Worm (Caenorhabditis elegans) whole organism, L2 larva: ENCODE measurements around the gene str-94.

Source experiments
- C34F6.9 ChIP-seq: fragments of 150-350 bp; optimal IDR thresholded peaks from 2 replicates; lab custom pipeline; 2014; ENCODE audit warnings: missing biosample characterization, missing genetic modification characterization
- F13H6.1 ChIP-seq: sonication (generic microtip); optimal IDR thresholded peaks from 2 replicates; lab custom pipeline; 2016; ENCODE audit warnings: missing genetic modification characterization, missing compliant biosample characterization
- R02D3.7 ChIP-seq: fragments of 150-350 bp; optimal IDR thresholded peaks from 2 replicates; lab custom pipeline; 2014; ENCODE audit warnings: missing biosample characterization, missing genetic modification characterization
- Y55F3AM.14 ChIP-seq: fragments of 200-800 bp; sonication (Bioruptor generic); optimal IDR thresholded peaks from 2 replicates; lab custom pipeline; 2018; ENCODE audit warnings: mild to moderate bottlenecking, missing genetic modification characterization, missing compliant biosample characterization
- ZK546.5 ChIP-seq: sonication (generic microtip); optimal IDR thresholded peaks from 2 replicates; lab custom pipeline; 2017; ENCODE audit warnings: missing biosample characterization, missing genetic modification characterization
- alr-1 ChIP-seq: fragments of 150-350 bp; optimal IDR thresholded peaks from 2 replicates; lab custom pipeline; 2014; ENCODE audit warnings: missing biosample characterization, missing genetic modification characterization
- aly-2 ChIP-seq: fragments of 150-350 bp; optimal IDR thresholded peaks from 2 replicates; lab custom pipeline; 2014; ENCODE audit warnings: missing biosample characterization, missing genetic modification characterization
- ama-1 ChIP-seq: fragments of 150-350 bp; optimal IDR thresholded peaks from 2 replicates; lab custom pipeline; 2018; ENCODE audit warnings: inconsistent platforms
- blmp-1 ChIP-seq: sonication (generic microtip); optimal IDR thresholded peaks from 2 replicates; lab custom pipeline; 2017; ENCODE audit warnings: missing genetic modification characterization, mild to moderate bottlenecking, missing compliant biosample characterization, antibody characterized with exemption, moderate library complexity; ENCODE audit not compliant: insufficient read depth
- ceh-16 ChIP-seq: fragments of 150-350 bp; optimal IDR thresholded peaks from 2 replicates; lab custom pipeline; 2014; ENCODE audit warnings: missing biosample characterization, missing genetic modification characterization
- ceh-82 ChIP-seq: fragments of 150-350 bp; optimal IDR thresholded peaks from 2 replicates; lab custom pipeline; 2014; ENCODE audit warnings: missing biosample characterization, missing genetic modification characterization
- crh-2 ChIP-seq: sonication (generic microtip); optimal IDR thresholded peaks from 2 replicates; lab custom pipeline; 2017; ENCODE audit warnings: missing biosample characterization, missing genetic modification characterization
- dmd-4 ChIP-seq: sonication (generic microtip); optimal IDR thresholded peaks from 2 replicates; lab custom pipeline; 2017; ENCODE audit warnings: missing biosample characterization, missing genetic modification characterization
- egl-27 ChIP-seq: sonication (generic microtip); optimal IDR thresholded peaks from 3 replicates; lab custom pipeline; 2017; ENCODE audit warnings: missing biosample characterization, missing genetic modification reagents, missing genetic modification characterization
- elt-1 ChIP-seq: fragments of 150-350 bp; optimal IDR thresholded peaks from 2 replicates; lab custom pipeline; 2014; ENCODE audit warnings: missing biosample characterization, missing genetic modification characterization
- elt-3 ChIP-seq: sonication (generic microtip); optimal IDR thresholded peaks from 2 replicates; lab custom pipeline; 2017; ENCODE audit warnings: missing biosample characterization, missing genetic modification characterization
- fos-1 ChIP-seq: fragments of 150-350 bp; optimal IDR thresholded peaks from 2 replicates; lab custom pipeline; 2014; ENCODE audit warnings: missing biosample characterization, missing genetic modification characterization
- gmeb-1 ChIP-seq: fragments of 150-350 bp; optimal IDR thresholded peaks from 2 replicates; lab custom pipeline; 2014; ENCODE audit warnings: missing biosample characterization, missing genetic modification characterization
- lin-11 ChIP-seq: fragments of 150-350 bp; sonication (generic microtip); optimal IDR thresholded peaks from 2 replicates; lab custom pipeline; 2014; ENCODE audit warnings: missing biosample characterization, missing genetic modification characterization, inconsistent platforms, mixed read lengths
- lin-13 ChIP-seq: fragments of 150-350 bp; optimal IDR thresholded peaks from 2 replicates; lab custom pipeline; 2014; ENCODE audit warnings: missing biosample characterization, missing genetic modification reagents, missing genetic modification characterization
- lin-39 ChIP-seq: fragments of 150-350 bp; optimal IDR thresholded peaks from 2 replicates; lab custom pipeline; 2014; ENCODE audit warnings: missing biosample characterization, missing genetic modification reagents, missing genetic modification characterization
- lsy-2 ChIP-seq, 2 experiments: fragments of 150-350 bp in 1 of 2; sonication (generic microtip) in 1 of 2; optimal IDR thresholded peaks; 2 replicates each; lab custom pipeline; 2014 to 2017; ENCODE audit warnings: missing biosample characterization in 2 of 2, missing genetic modification characterization in 2 of 2
- mab-5 ChIP-seq: fragments of 150-350 bp; optimal IDR thresholded peaks from 2 replicates; lab custom pipeline; 2014; ENCODE audit warnings: missing biosample characterization, missing genetic modification characterization
- mbf-1 ChIP-seq: sonication (generic microtip); optimal IDR thresholded peaks from 2 replicates; lab custom pipeline; 2017; ENCODE audit warnings: missing biosample characterization, missing genetic modification characterization
- mdl-1 ChIP-seq, 2 experiments: fragments of 150-350 bp in 1 of 2; sonication (generic microtip) in 1 of 2; optimal IDR thresholded peaks; 2 replicates each; lab custom pipeline; 2017; ENCODE audit warnings: missing biosample characterization in 2 of 2, missing genetic modification characterization in 2 of 2
- nhr-10 ChIP-seq: sonication (generic microtip); optimal IDR thresholded peaks from 2 replicates; lab custom pipeline; 2017; ENCODE audit warnings: missing biosample characterization, missing genetic modification characterization
- nhr-11 ChIP-seq: fragments of 150-350 bp; optimal IDR thresholded peaks from 2 replicates; lab custom pipeline; 2014; ENCODE audit warnings: missing biosample characterization, missing genetic modification characterization
- nhr-12 ChIP-seq: fragments of 150-350 bp; optimal IDR thresholded peaks from 2 replicates; lab custom pipeline; 2014; ENCODE audit warnings: missing biosample characterization, missing genetic modification characterization
- nhr-129 ChIP-seq: fragments of 150-350 bp; optimal IDR thresholded peaks from 2 replicates; lab custom pipeline; 2014; ENCODE audit warnings: missing biosample characterization, missing genetic modification characterization
- nhr-21 ChIP-seq: fragments of 150-350 bp; optimal IDR thresholded peaks from 2 replicates; lab custom pipeline; 2014; ENCODE audit warnings: missing biosample characterization, missing genetic modification characterization
- nhr-23 ChIP-seq: fragments of 150-350 bp; optimal IDR thresholded peaks from 2 replicates; lab custom pipeline; 2014; ENCODE audit warnings: missing biosample characterization, missing genetic modification reagents, missing genetic modification characterization
- nhr-237 ChIP-seq: fragments of 150-350 bp; optimal IDR thresholded peaks from 2 replicates; lab custom pipeline; 2014; ENCODE audit warnings: missing biosample characterization, missing genetic modification characterization
- nhr-25 ChIP-seq: fragments of 150-350 bp; sonication (generic microtip); optimal IDR thresholded peaks from 3 replicates; lab custom pipeline; 2014; ENCODE audit warnings: missing biosample characterization, missing genetic modification characterization
- nhr-6 ChIP-seq: fragments of 150-350 bp; optimal IDR thresholded peaks from 2 replicates; lab custom pipeline; 2014; ENCODE audit warnings: missing biosample characterization, missing genetic modification characterization
- nhr-77 ChIP-seq: fragments of 150-350 bp; optimal IDR thresholded peaks from 2 replicates; lab custom pipeline; 2014; ENCODE audit warnings: missing biosample characterization, missing genetic modification characterization
- peb-1 ChIP-seq: fragments of 150-350 bp; optimal IDR thresholded peaks from 2 replicates; lab custom pipeline; 2014; ENCODE audit warnings: missing biosample characterization, missing genetic modification characterization
- sem-4 ChIP-seq: fragments of 150-350 bp; optimal IDR thresholded peaks from 2 replicates; lab custom pipeline; 2014; ENCODE audit warnings: missing biosample characterization, missing genetic modification reagents, missing genetic modification characterization
- skn-1 ChIP-seq: sonication (generic microtip); optimal IDR thresholded peaks from 2 replicates; lab custom pipeline; 2017; ENCODE audit warnings: missing biosample characterization, missing genetic modification characterization
- sma-3 ChIP-seq: sonication (generic microtip); optimal IDR thresholded peaks from 2 replicates; lab custom pipeline; 2016; ENCODE audit warnings: missing genetic modification reagents, missing genetic modification characterization, missing compliant biosample characterization
- sma-9 ChIP-seq, 2 experiments: fragments of 150-350 bp in 1 of 2; sonication (generic microtip) in 1 of 2; optimal IDR thresholded peaks; 2 replicates each; lab custom pipeline; 2014 to 2016; ENCODE audit warnings: missing genetic modification characterization in 2 of 2, mild to moderate bottlenecking in 1 of 2, missing biosample characterization in 1 of 2, missing compliant biosample characterization in 1 of 2, missing genetic modification reagents in 1 of 2, moderate library complexity in 1 of 2
- snpc-4 ChIP-seq: fragments of 150-350 bp; optimal IDR thresholded peaks from 2 replicates; lab custom pipeline; 2014; ENCODE audit warnings: missing biosample characterization, missing genetic modification characterization
- unc-39 ChIP-seq: fragments of 150-350 bp; optimal IDR thresholded peaks from 2 replicates; lab custom pipeline; 2014; ENCODE audit warnings: missing biosample characterization, missing genetic modification characterization
- unc-55 ChIP-seq: fragments of 150-350 bp; sonication (generic microtip); optimal IDR thresholded peaks from 3 replicates; lab custom pipeline; 2014; ENCODE audit warnings: missing biosample characterization, missing genetic modification reagents, missing genetic modification characterization
- unc-62 ChIP-seq: fragments of 150-350 bp; optimal IDR thresholded peaks from 2 replicates; lab custom pipeline; 2014; ENCODE audit warnings: missing biosample characterization, missing genetic modification reagents, missing genetic modification characterization
- zag-1 ChIP-seq: fragments of 150-350 bp; optimal IDR thresholded peaks from 2 replicates; lab custom pipeline; 2014; ENCODE audit warnings: missing biosample characterization, missing genetic modification characterization
- ztf-1 ChIP-seq: fragments of 200-800 bp; sonication (Bioruptor generic); conservative IDR thresholded peaks from 2 replicates; pipeline ENCODE4 v1.3.6; 2022; ENCODE audit warnings: missing genetic modification characterization, missing compliant biosample characterization
- ztf-11 ChIP-seq: sonication (generic microtip); optimal IDR thresholded peaks from 2 replicates; lab custom pipeline; 2017; ENCODE audit warnings: missing biosample characterization, missing genetic modification characterization
- ztf-4 ChIP-seq: fragments of 150-350 bp; optimal IDR thresholded peaks from 2 replicates; lab custom pipeline; 2014; ENCODE audit warnings: missing biosample characterization, missing genetic modification characterization

str-94 gene

ce11 chrV:9274127-9275042, 25.3 kb upstream of the str-94 start (continued):
- TF ChIP-seq fos-1 (tag; lab: Kevin White, UChicago) (no peak), nhr-11 (tag; lab: Kevin White, UChicago) (no peak)

- no peak for TF ChIP-seq sma-3
- peak; percentile 7 for TF ChIP-seq egl-27
- TF ChIP-seq nhr-11 (tag; lab: Kevin White, UChicago) = no peak
- peak; percentile 55 to 91 for TF ChIP-seq mdl-1 (tag; optimal IDR thresholded peaks at IDR 0.05; lab: Kevin White, UChicago)
- peak; percentile 26 for TF ChIP-seq nhr-25 (tag; lab: Kevin White, UChicago)
- no peak for TF ChIP-seq nhr-77
- peak; percentile 56 for TF ChIP-seq Y55F3AM.14
- TF ChIP-seq nhr-10 (tag; lab: Kevin White, UChicago) = no peak
- no peak for TF ChIP-seq skn-1 (tag; lab: Kevin White, UChicago)
- peak; percentile 61 for TF ChIP-seq snpc-4 (tag; lab: Kevin White, UChicago)
- peak; percentile 90 for TF ChIP-seq F13H6.1 (tag; lab: Kevin White, UChicago)
- no peak for TF ChIP-seq unc-62 (GFP tag; lab: Kevin White, UChicago)
- TF ChIP-seq peb-1 (tag; lab: Kevin White, UChicago) = no peak
- TF ChIP-seq ama-1 = no peak
- TF ChIP-seq mbf-1 (tag; lab: Kevin White, UChicago) = no peak
- TF ChIP-seq sem-4 (tag; lab: Kevin White, UChicago) = peak; percentile 86
- TF ChIP-seq dmd-4 = no peak
- TF ChIP-seq unc-55 (GFP tag; lab: Kevin White, UChicago) = peak; percentile 93
- TF ChIP-seq lsy-2 (tag; optimal IDR thresholded peaks at IDR 0.05; lab: Kevin White, UChicago) = peak; percentile 8 to 70
- TF ChIP-seq elt-1 (tag; lab: Kevin White, UChicago) = no peak
- peak; percentile 68 for TF ChIP-seq unc-39 (tag; lab: Kevin White, UChicago)
- TF ChIP-seq ztf-1 (GFP tag; lab: Robert Waterston, UW) = no peak
- TF ChIP-seq ztf-11 (tag; lab: Kevin White, UChicago) = no peak
- peak; percentile 17 for TF ChIP-seq nhr-21 (tag; lab: Kevin White, UChicago)
- TF ChIP-seq ceh-16 (tag; lab: Kevin White, UChicago) = no peak
- no peak for TF ChIP-seq R02D3.7 (tag; lab: Kevin White, UChicago)
- TF ChIP-seq elt-3 (tag; lab: Kevin White, UChicago) = no peak
- peak; percentile 76 for TF ChIP-seq mab-5 (tag; lab: Kevin White, UChicago)
- peak; percentile 87 for TF ChIP-seq nhr-129
- TF ChIP-seq sma-9 (GFP tag; optimal IDR thresholded peaks at IDR 0.05; lab: Kevin White, UChicago) = peak; percentile 94
- no peak for TF ChIP-seq sma-9 (tag; optimal IDR thresholded peaks at IDR 0.05; lab: Kevin White, UChicago)
- TF ChIP-seq ceh-82 = peak; percentile 66
- TF ChIP-seq gmeb-1 (tag; lab: Kevin White, UChicago) = no peak
- peak; percentile 70 for TF ChIP-seq lin-13
- TF ChIP-seq lin-11 = peak; percentile 17
- TF ChIP-seq aly-2 (tag; lab: Kevin White, UChicago) = no peak
- TF ChIP-seq nhr-237 = no peak
- TF ChIP-seq blmp-1 (tag; lab: Kevin White, UChicago) = peak; percentile 21
- peak; percentile 69 for TF ChIP-seq crh-2 (tag; lab: Kevin White, UChicago)
- peak; percentile 74 for TF ChIP-seq C34F6.9 (tag; lab: Kevin White, UChicago)
- TF ChIP-seq nhr-23 (tag; lab: Kevin White, UChicago) = no peak
- TF ChIP-seq fos-1 (tag; lab: Kevin White, UChicago) = peak; percentile 52
- no peak for TF ChIP-seq alr-1 (tag; lab: Kevin White, UChicago)
- peak; percentile 81 for TF ChIP-seq nhr-6 (tag; lab: Kevin White, UChicago)
- no peak for TF ChIP-seq nhr-12 (tag; lab: Kevin White, UChicago)
- no peak for TF ChIP-seq ZK546.5 (tag; lab: Kevin White, UChicago)
- TF ChIP-seq lin-39 = no peak
- peak; percentile 86 for TF ChIP-seq zag-1 (tag; lab: Kevin White, UChicago)
- peak; percentile 25 for TF ChIP-seq ztf-4 (tag; lab: Kevin White, UChicago)
- TF ChIP-seq, all 48 proteins: peak for 24
These were observed 24.5 kb upstream of the str-94 start for ce11 chrV:9273587-9273986.
